Worm (Caenorhabditis elegans): ENCODE data around the gene R05G6.9.

DNA sequence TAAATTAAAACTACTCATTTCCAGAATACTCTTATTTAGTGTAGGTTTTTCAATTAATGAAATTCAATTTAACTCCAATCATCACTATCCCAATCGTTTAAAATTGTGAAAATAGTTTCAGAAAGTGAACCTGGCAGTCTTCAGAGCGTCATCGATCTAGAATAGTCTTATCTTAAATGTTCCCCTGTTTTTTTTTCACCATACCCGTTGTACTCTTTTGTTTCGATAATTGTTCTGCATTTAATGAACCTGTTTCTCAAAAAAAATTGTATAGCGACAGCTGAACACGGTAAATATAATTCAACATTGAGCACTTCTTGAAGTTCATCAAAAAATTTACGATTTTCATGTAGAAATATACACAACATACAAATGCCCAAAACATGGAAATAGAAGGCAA is 35.2 kb upstream of the R05G6.9 start:
- TF ChIP-seq M03D4.4 (tag; optimal IDR thresholded peaks at IDR 0.05) (no peak), sptf-1 (tag; optimal IDR thresholded peaks at IDR 0.05) (no peak), blmp-1 (tag; optimal IDR thresholded peaks at IDR 0.05) (no peak)
